Fruit fly (Drosophila melanogaster) whole organism, wandering third instar larva: Measurements from ENCODE around the gene GatA.

Source experiments
- Abd-B ChIP-seq: fragments of >200 bp; optimal IDR thresholded peaks from 2 replicates; lab custom pipeline; 2017; ENCODE audit warnings: missing biosample characterization, missing genetic modification characterization
- CG32264 ChIP-seq: fragments of 200-800 bp; sonication (Bioruptor generic); optimal IDR thresholded peaks from 2 replicates; lab custom pipeline; 2016; ENCODE audit warnings: missing biosample characterization, missing genetic modification characterization
- CG9705 ChIP-seq: fragments of 200-800 bp; sonication (Bioruptor generic); optimal IDR thresholded peaks from 2 replicates; lab custom pipeline; 2018; ENCODE audit warnings: missing biosample characterization, mild to moderate bottlenecking, missing genetic modification characterization
- CrebA ChIP-seq: fragments of 200-800 bp; sonication (Bioruptor generic); optimal IDR thresholded peaks from 2 replicates; lab custom pipeline; 2016; ENCODE audit warnings: missing biosample characterization, mild to moderate bottlenecking, missing genetic modification characterization, borderline replicate concordance
- Dfd ChIP-seq: fragments of >200 bp; optimal IDR thresholded peaks from 2 replicates; lab custom pipeline; 2017; ENCODE audit warnings: missing biosample characterization, missing genetic modification characterization
- Dif ChIP-seq: fragments of 200-275, 200-300 bp; sonication (Bioruptor generic); optimal IDR thresholded peaks from 2 replicates; lab custom pipeline; 2018; ENCODE audit warnings: missing biosample characterization, missing genetic modification characterization; ENCODE audit not compliant: partially characterized antibody
- GATAd ChIP-seq: sonication (Bioruptor generic); optimal IDR thresholded peaks from 2 replicates; lab custom pipeline; 2016; ENCODE audit warnings: missing biosample characterization, missing genetic modification characterization
- HLH106 ChIP-seq: fragments of 200-800 bp; optimal IDR thresholded peaks from 3 replicates; lab custom pipeline; 2019; ENCODE audit warnings: missing biosample characterization, mild to moderate bottlenecking, missing genetic modification characterization, moderate library complexity
- Hnf4 ChIP-seq: fragments of 200-800 bp; sonication (Bioruptor generic); optimal IDR thresholded peaks from 2 replicates; lab custom pipeline; 2016; ENCODE audit warnings: missing biosample characterization, mild to moderate bottlenecking, missing genetic modification characterization
- Hr78 ChIP-seq: fragments of >200 bp; optimal IDR thresholded peaks from 2 replicates; lab custom pipeline; 2017; ENCODE audit warnings: missing biosample characterization, missing genetic modification characterization
- Hr83 ChIP-seq: fragments of 200-300 bp; sonication (Bioruptor generic); optimal IDR thresholded peaks from 2 replicates; lab custom pipeline; 2016; ENCODE audit warnings: missing biosample characterization, mild to moderate bottlenecking, missing genetic modification characterization, moderate library complexity; ENCODE audit not compliant: poor library complexity, severe bottlenecking
- Jra ChIP-seq: sonication (Bioruptor generic); optimal IDR thresholded peaks from 2 replicates; lab custom pipeline; 2016; ENCODE audit warnings: missing biosample characterization, missing genetic modification characterization
- Mio ChIP-seq: sonication (Bioruptor generic); optimal IDR thresholded peaks from 2 replicates; lab custom pipeline; 2016; ENCODE audit warnings: missing biosample characterization, missing genetic modification characterization
- Myc ChIP-seq: fragments of >200 bp; optimal IDR thresholded peaks from 2 replicates; lab custom pipeline; 2017
- N ChIP-seq: fragments of >200 bp; optimal IDR thresholded peaks from 2 replicates; lab custom pipeline; 2018; ENCODE audit warnings: missing biosample characterization, missing external identifiers, missing genetic modification characterization
- OdsH ChIP-seq: fragments of 200-800 bp; sonication (Bioruptor generic); optimal IDR thresholded peaks from 2 replicates; lab custom pipeline; 2016; ENCODE audit warnings: missing biosample characterization, mild to moderate bottlenecking, missing genetic modification characterization
- Rel ChIP-seq, 2 experiments: fragments of 200-800 bp; sonication (Bioruptor generic) in 1 of 2; optimal IDR thresholded peaks; 2 replicates in 1 of 2; 3 replicates in 1 of 2; lab custom pipeline; 2016 to 2019; ENCODE audit warnings: mild to moderate bottlenecking in 2 of 2, missing biosample characterization in 2 of 2, missing genetic modification characterization in 2 of 2, moderate library complexity in 1 of 2
- Sp1 ChIP-seq: fragments of 200-800 bp; sonication (Bioruptor generic); optimal IDR thresholded peaks from 3 replicates; lab custom pipeline; 2019; ENCODE audit warnings: missing biosample characterization, mild to moderate bottlenecking, missing genetic modification characterization, moderate library complexity
- Vsx2 ChIP-seq: fragments of 200-300, 225-300 bp; sonication (Bioruptor generic); optimal IDR thresholded peaks from 2 replicates; lab custom pipeline; 2018; ENCODE audit warnings: missing biosample characterization, missing genetic modification characterization; ENCODE audit not compliant: partially characterized antibody
- br ChIP-seq: fragments of 200-800 bp; sonication (Bioruptor generic); optimal IDR thresholded peaks from 2 replicates; lab custom pipeline; 2016; ENCODE audit warnings: missing biosample characterization, missing genetic modification characterization
- brk ChIP-seq: fragments of 200-800 bp; sonication (Bioruptor generic); optimal IDR thresholded peaks from 2 replicates; lab custom pipeline; 2016; ENCODE audit warnings: missing biosample characterization, mild to moderate bottlenecking, missing genetic modification characterization
- dl ChIP-seq, 2 experiments: fragments of 175-275, 200-275 bp in 1 of 2; fragments of 200-275 bp in 1 of 2; sonication (Bioruptor generic); optimal IDR thresholded peaks; lab custom pipeline; 2018; ENCODE audit warnings: mild to moderate bottlenecking in 2 of 2, missing biosample characterization in 2 of 2, missing genetic modification characterization in 2 of 2, moderate library complexity in 2 of 2; ENCODE audit not compliant: partially characterized antibody in 2 of 2, insufficient read depth in 1 of 2
- dmrt93B ChIP-seq: fragments of 200-800 bp; sonication (Bioruptor generic); optimal IDR thresholded peaks from 2 replicates; lab custom pipeline; 2018; ENCODE audit warnings: missing biosample characterization, mild to moderate bottlenecking, missing genetic modification characterization
- dsf ChIP-seq: sonication (Bioruptor generic); optimal IDR thresholded peaks from 2 replicates; lab custom pipeline; 2016; ENCODE audit warnings: missing biosample characterization, missing genetic modification characterization, borderline replicate concordance
- ey ChIP-seq: fragments of 200-800 bp; sonication (Bioruptor generic); optimal IDR thresholded peaks from 2 replicates; lab custom pipeline; 2016; ENCODE audit warnings: missing biosample characterization, missing genetic modification characterization
- foxo ChIP-seq, 2 experiments: fragments of 200-800 bp; sonication (Bioruptor generic); optimal IDR thresholded peaks; 2 replicates in 1 of 2; 3 replicates in 1 of 2; lab custom pipeline; 2016 to 2017; ENCODE audit warnings: missing biosample characterization in 2 of 2, missing genetic modification characterization in 2 of 2
- fru ChIP-seq: fragments of 200-800 bp; sonication (Bioruptor generic); optimal IDR thresholded peaks from 3 replicates; lab custom pipeline; 2016; ENCODE audit warnings: missing biosample characterization, mild to moderate bottlenecking, missing genetic modification characterization
- h ChIP-seq: fragments of 200-800 bp; sonication (Bioruptor generic); optimal IDR thresholded peaks from 3 replicates; lab custom pipeline; 2016; ENCODE audit warnings: missing biosample characterization, mild to moderate bottlenecking, missing genetic modification characterization
- jim ChIP-seq: fragments of 175-275, 200-325 bp; sonication (Bioruptor generic); optimal IDR thresholded peaks from 2 replicates; lab custom pipeline; 2016; ENCODE audit warnings: missing biosample characterization, mild to moderate bottlenecking, missing genetic modification characterization
- lola ChIP-seq: fragments of >200 bp; optimal IDR thresholded peaks from 2 replicates; lab custom pipeline; 2017; ENCODE audit warnings: missing biosample characterization, missing genetic modification characterization
- pan ChIP-seq: fragments of >200 bp; optimal IDR thresholded peaks from 2 replicates; lab custom pipeline; 2017
- psq ChIP-seq: fragments of 200-800 bp; sonication (Bioruptor generic); optimal IDR thresholded peaks from 3 replicates; lab custom pipeline; 2017; ENCODE audit warnings: missing biosample characterization, mild to moderate bottlenecking, missing genetic modification characterization, moderate library complexity
- rgr ChIP-seq: fragments of 200-800 bp; sonication (Bioruptor generic); optimal IDR thresholded peaks from 3 replicates; lab custom pipeline; 2016; ENCODE audit warnings: missing biosample characterization, mild to moderate bottlenecking, missing genetic modification characterization
- sage ChIP-seq: fragments of 200-800 bp; sonication (Bioruptor generic); optimal IDR thresholded peaks from 2 replicates; lab custom pipeline; 2016; ENCODE audit warnings: missing biosample characterization, mild to moderate bottlenecking, missing genetic modification characterization
- sv ChIP-seq: fragments of 200-800 bp; sonication (Bioruptor generic); optimal IDR thresholded peaks from 3 replicates; lab custom pipeline; 2016; ENCODE audit warnings: missing biosample characterization, missing genetic modification characterization
- tai ChIP-seq: sonication (Bioruptor generic); optimal IDR thresholded peaks from 2 replicates; lab custom pipeline; 2016; ENCODE audit warnings: missing biosample characterization, missing genetic modification characterization
- usp ChIP-seq: fragments of >200 bp; optimal IDR thresholded peaks from 2 replicates; lab custom pipeline; 2017; ENCODE audit warnings: missing biosample characterization, missing genetic modification characterization
- woc ChIP-seq: sonication (Bioruptor generic); optimal IDR thresholded peaks from 2 replicates; lab custom pipeline; 2016; ENCODE audit warnings: missing biosample characterization, mild to moderate bottlenecking, missing genetic modification characterization

Gene GatA

dm6 chr3R:18986089-18986887 is 42.4 kb downstream of the GatA start:
- TF ChIP-seq foxo (GFP tag; optimal IDR thresholded peaks at IDR 0.05; lab: Kevin White, UChicago) (peak in 1 of 2 experiments; percentile 32), Rel (GFP tag; optimal IDR thresholded peaks at IDR 0.05; lab: Kevin White, UChicago) (no peak), Rel (tag; optimal IDR thresholded peaks at IDR 0.05; lab: Kevin White, UChicago) (peak; percentile 45), dl (GFP tag; optimal IDR thresholded peaks at IDR 0.05; lab: Kevin White, UChicago; ENCODE audit: insufficient read depth in 1 of 2, partially characterized antibody in 2 of 2) (peak in 1 of 2 experiments; percentile 23), CG32264 (GFP tag; lab: Kevin White, UChicago) (no peak), HLH106 (tag; lab: Kevin White, UChicago) (no peak), fru (GFP tag; lab: Kevin White, UChicago) (no peak)

dm6 chr3R:18985114-18985785 is 43.4 kb downstream of the GatA start:
- TF ChIP-seq CG32264 (GFP tag; lab: Kevin White, UChicago) (no peak), tai (GFP tag; lab: Kevin White, UChicago) (no peak), CrebA (GFP tag; lab: Kevin White, UChicago) (no peak), Hnf4 (GFP tag; lab: Kevin White, UChicago) (peak; percentile 35), sage (GFP tag; lab: Kevin White, UChicago) (peak; percentile 28), dmrt93B (GFP tag; lab: Kevin White, UChicago) (peak; percentile 89), br (peak; percentile 59), h (GFP tag; lab: Kevin White, UChicago) (peak; percentile 77), HLH106 (tag; lab: Kevin White, UChicago) (peak; percentile 83), jim (no peak), Jra (peak; percentile 2), Myc (lab: Kevin White, UChicago) (no peak), woc (GFP tag; lab: Kevin White, UChicago) (peak; percentile 34), rgr (GFP tag; lab: Kevin White, UChicago) (peak; percentile 92), GATAd (GFP tag; lab: Kevin White, UChicago) (no peak), psq (GFP tag; lab: Kevin White, UChicago) (peak; percentile 92), dsf (GFP tag; lab: Kevin White, UChicago) (peak; percentile 3), OdsH (GFP tag; lab: Kevin White, UChicago) (peak; percentile 95), Rel (GFP tag; optimal IDR thresholded peaks at IDR 0.05; lab: Kevin White, UChicago) (no peak), Rel (tag; optimal IDR thresholded peaks at IDR 0.05; lab: Kevin White, UChicago) (peak; percentile 96), Hr83 (GFP tag; lab: Kevin White, UChicago) (no peak), N (GFP tag; lab: Kevin White, UChicago) (no peak), usp (GFP tag; lab: Kevin White, UChicago) (no peak), Sp1 (GFP tag; lab: Kevin White, UChicago) (peak; percentile 86), Dif (GFP tag; lab: Kevin White, UChicago) (no peak), sv (GFP tag; lab: Kevin White, UChicago) (no peak), Mio (GFP tag; lab: Kevin White, UChicago) (no peak), Dfd (GFP tag; lab: Kevin White, UChicago) (no peak), lola (no peak), pan (lab: Kevin White, UChicago) (no peak), brk (peak; percentile 66), CG9705 (peak; percentile 40), Abd-B (no peak), ey (GFP tag; lab: Kevin White, UChicago) (peak; percentile 83), Vsx2 (GFP tag; lab: Kevin White, UChicago) (no peak), fru (GFP tag; lab: Kevin White, UChicago) (peak; percentile 77), dl (GFP tag; optimal IDR thresholded peaks at IDR 0.05; lab: Kevin White, UChicago; ENCODE audit: insufficient read depth in 1 of 2, partially characterized antibody in 2 of 2) (no peak), foxo (GFP tag; optimal IDR thresholded peaks at IDR 0.05; lab: Kevin White, UChicago) (peak in 1 of 2 experiments; percentile 94), Hr78 (GFP tag; lab: Kevin White, UChicago) (no peak)
